Fruit fly (Drosophila melanogaster): ENCODE measurements around the gene CG10996.

CG10996 gene

DNA sequence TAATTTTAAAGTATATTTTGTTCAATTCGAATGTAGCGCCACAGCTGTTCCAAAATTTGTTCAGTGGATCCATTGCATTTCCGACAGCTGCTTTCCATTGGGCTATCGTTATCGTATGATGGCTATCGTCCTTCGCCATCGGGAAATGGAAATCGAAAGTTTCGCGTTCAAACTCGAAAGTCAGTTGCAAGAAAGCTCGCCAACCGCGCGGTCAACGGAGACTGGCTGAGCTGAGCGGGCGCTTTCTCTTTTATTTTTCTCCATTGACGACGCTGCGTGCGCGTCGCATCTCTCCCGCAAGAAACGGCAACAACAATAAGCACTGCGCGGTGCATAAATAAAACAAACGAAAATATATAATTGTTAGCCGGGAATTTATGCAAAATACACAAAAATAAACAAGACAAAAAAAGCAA, 13.9 kb downstream of the CG10996 start, which contains the start of gene inaE:
Gene inaE, plus strand, starts transcription at position 181 of the 416 bp plus-strand sequence.
- TF ChIP-seq CG17801 (GFP tag; optimal IDR thresholded peaks at IDR 0.05; ENCODE audit: partially characterized antibody): peak; percentile 37

- peak; percentile 88 for TF ChIP-seq CG17801 (GFP tag; optimal IDR thresholded peaks at IDR 0.05; ENCODE audit: partially characterized antibody)
Measured at dm6 chrX:13781739-13782502, 15.5 kb downstream of the CG10996 start, which contains the start of the genes CtsB and amrt. TSS of gene CtsB (minus strand) at chrX:13782170. TSS of gene amrt (plus strand) at chrX:13782459.

dm6 chrX:13779696-13780095, 17.7 kb downstream of the CG10996 start:
- peak; percentile 78 for TF ChIP-seq CG17801 (GFP tag; optimal IDR thresholded peaks at IDR 0.05; ENCODE audit: partially characterized antibody)

DNA sequence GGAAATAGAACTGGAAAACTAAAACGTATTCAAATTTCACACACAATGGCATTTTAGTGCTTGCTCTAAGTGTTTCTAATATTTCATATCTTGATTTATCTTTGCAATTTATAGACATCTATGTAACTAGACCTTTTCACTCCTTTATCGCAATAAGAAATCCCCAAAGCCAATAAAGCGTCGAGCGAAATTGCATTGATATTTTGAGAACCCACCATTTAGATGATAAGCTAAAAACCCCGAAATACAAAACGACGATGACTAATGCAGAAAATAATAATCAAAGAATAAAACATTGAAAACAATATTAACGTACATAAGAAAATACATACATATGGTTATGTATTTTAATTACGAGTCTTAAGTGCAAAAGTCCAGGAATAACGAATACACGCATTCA, 18.9 kb downstream of the CG10996 start:
- no peak for TF ChIP-seq CG17801 (GFP tag; optimal IDR thresholded peaks at IDR 0.05; ENCODE audit: partially characterized antibody)

DNA sequence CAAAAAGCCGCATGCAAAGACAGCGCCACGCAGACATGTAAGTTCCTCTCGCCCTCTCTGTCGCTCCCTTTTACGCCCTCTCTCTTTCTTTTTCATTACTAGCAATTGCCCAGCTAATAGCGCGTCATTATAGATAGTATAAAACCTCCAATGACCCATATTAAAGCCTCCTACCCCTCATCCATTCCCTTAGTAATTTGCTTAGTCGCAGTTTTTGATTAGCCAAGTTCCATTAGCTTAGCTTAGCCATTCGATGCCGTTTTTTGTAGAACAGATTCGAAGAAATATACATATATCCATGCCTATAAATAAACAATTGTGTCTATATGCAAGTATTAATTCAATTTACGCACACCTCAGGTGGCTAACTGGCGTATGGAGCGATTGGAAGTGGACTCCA, 26.7 kb downstream of the CG10996 start:
- TF ChIP-seq CG17801 (GFP tag; optimal IDR thresholded peaks at IDR 0.05; ENCODE audit: partially characterized antibody): no peak

- TF ChIP-seq CG17801 (GFP tag; optimal IDR thresholded peaks at IDR 0.05; ENCODE audit: partially characterized antibody): no peak
Measured at dm6 chrX:13766495-13766894, 30.9 kb downstream of the CG10996 start.

DNA sequence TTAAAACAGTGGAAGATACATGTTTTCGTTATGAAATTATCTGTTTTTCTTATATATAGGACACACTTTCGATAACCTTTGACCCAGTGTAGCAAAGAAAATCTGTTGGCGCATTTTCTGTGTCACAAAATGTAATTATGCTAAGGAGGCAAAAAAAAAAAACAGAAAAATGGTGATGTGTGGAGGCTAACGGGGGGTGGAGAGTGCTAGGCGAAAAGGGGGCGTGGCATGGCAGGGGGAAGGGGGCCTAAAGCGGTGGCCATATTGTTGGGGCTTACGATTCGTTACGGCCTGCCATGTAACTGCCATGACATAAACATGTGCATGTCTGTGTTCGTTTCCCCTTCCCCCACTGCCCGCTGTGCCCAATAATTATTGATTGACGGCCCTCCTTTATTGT, 32.2 kb downstream of the CG10996 start:
- no peak for TF ChIP-seq CG17801 (GFP tag; optimal IDR thresholded peaks at IDR 0.05; ENCODE audit: partially characterized antibody)

DNA sequence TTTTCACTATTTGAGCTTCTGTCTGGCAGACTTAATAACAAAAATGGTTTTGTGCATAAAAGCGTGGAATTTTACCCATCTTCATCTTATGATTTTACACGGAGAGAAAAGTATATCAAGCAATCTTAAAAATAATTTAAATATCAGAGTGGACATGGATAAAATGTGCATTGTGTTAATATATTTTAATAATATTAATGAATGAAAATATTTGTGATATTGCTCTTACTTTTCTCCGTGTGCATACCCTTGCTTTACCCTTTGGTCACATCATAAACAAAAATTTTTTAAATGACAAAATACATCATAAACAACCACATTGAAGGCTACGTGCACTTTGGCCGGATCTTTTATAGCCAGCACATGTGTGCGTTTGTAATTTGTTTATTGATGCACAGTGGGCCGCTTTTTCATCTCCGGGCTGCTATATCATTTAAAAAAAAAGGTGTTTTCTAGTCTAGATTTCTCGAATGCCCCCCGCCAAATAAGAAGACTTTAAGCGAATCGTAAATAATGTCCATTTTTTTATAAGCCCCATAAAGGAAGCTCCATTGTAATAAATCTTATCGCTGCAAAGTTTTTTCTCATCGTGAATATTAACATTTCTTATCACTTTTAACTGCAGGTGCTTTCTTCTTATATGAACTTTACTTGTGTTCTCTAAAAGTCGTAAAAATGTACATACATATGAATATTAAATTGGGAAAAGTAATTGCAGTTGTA, 32.9 kb downstream of the CG10996 start:
- peak; percentile 51 for TF ChIP-seq CG17801 (GFP tag; optimal IDR thresholded peaks at IDR 0.05; ENCODE audit: partially characterized antibody)

dm6 chrX:13762372-13762883, 35.0 kb downstream of the CG10996 start, which contains the start of gene rdgB:
TSS of gene rdgB (plus strand) at chrX:13762752.
- peak; percentile 86 for TF ChIP-seq CG17801 (GFP tag; optimal IDR thresholded peaks at IDR 0.05; ENCODE audit: partially characterized antibody)

DNA sequence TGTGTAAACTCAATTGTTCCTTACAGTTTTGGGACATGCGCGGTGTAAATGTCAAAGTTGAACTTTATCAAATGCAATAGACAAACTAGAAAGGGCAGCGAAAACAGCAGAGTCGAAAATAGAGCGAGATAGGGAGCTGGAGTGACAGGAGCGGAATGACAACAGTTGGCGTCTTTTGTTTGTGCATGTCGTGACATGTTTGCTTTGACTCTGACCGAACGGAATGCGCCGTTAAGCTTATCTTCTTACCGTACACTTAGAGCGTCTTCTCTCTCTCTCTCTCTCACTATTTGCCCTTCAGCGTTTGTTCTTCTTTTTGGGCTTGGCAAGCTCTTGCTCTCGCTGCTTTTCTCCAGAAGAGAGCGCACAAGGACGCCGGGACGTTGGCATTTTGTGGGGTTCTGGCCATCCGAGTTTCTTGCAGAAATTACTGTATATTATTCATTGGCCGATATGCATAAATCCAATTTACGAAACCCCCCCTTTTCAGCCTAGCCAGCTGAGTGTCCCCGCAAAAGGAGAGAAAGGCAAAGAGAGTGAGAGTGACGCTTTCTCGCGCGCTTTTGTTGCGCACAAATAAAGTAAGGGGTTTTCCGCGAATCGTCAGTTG, 35.6 kb downstream of the CG10996 start:
- TF ChIP-seq CG17801 (GFP tag; optimal IDR thresholded peaks at IDR 0.05; ENCODE audit: partially characterized antibody): no peak

DNA sequence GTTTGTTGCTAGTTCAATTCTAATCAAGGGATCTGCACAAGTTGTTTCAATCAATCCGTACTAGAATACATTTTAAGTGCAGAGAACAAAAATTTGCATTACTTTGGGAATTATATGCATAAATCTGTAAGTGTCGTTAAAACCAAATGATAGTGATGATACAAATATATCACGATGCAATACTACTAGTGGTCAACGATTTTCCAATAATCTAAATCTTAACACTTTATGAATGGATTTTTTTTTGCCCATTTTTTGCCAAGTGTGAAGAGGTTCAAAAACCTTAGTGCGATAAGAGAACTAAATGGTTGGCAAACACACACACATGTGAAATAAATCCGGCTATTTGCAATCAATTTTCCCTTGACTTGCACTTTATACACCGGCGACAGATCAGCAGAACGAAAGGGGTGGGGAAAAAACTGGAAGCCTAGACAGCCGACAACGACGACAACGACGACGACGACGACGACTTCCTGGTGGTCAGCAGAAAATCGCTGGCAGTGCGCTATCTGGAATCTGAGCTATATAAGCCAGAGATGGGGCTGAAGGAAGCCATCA, 38.4 kb downstream of the CG10996 start, which contains the start of gene Yp3:
Gene Yp3, plus strand, starts transcription at position 558 of the 561 bp plus-strand sequence.
- peak; percentile 53 for TF ChIP-seq CG17801 (GFP tag; optimal IDR thresholded peaks at IDR 0.05; ENCODE audit: partially characterized antibody)

- TF ChIP-seq CG17801 (GFP tag; optimal IDR thresholded peaks at IDR 0.05; ENCODE audit: partially characterized antibody): peak; percentile 58
Measured at dm6 chrX:13756776-13757312, 40.6 kb downstream of the CG10996 start, which contains the start of the genes CG32625 and Rtc1. TSS of gene CG32625 (minus strand) at chrX:13756826. TSS of gene Rtc1 (plus strand) at chrX:13757179.

DNA sequence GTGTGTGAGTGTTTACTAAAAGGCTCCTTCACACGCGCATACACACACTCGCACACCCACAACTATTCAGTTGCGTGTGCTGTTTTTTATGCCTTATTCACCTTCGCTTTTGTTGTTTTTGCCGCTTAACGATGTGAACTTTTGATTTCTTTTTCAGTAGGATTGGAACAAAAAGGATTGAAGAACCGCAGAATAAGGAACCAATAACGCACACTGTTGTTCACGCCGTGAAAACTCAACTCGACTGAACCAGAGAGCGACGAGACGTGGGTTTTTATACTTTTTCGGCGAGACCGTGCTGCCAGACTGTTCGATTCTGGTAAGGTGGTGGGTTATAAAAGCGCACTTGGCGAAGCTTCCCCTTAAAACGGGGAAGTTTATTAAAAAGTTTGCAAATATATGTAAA, 42.3 kb downstream of the CG10996 start, which contains the start of gene Pdcd4:
Gene Pdcd4, minus strand, starts transcription at position 255 of the 406 bp plus-strand sequence.
- TF ChIP-seq CG17801 (GFP tag; optimal IDR thresholded peaks at IDR 0.05; ENCODE audit: partially characterized antibody): peak; percentile 3

dm6 chrX:13754476-13754875, 43.0 kb downstream of the CG10996 start:
- peak; percentile 85 for TF ChIP-seq CG17801 (GFP tag; optimal IDR thresholded peaks at IDR 0.05; ENCODE audit: partially characterized antibody)

Data from ovary, adult (tissue).